Worm (Caenorhabditis elegans) whole organism, late embryonic: ENCODE data around the gene trpp-11.

ENCODE experiments used
- ama-1 ChIP-seq: fragments of 150-350 bp; optimal IDR thresholded peaks from 2 replicates; lab custom pipeline; 2014
- ceh-19 ChIP-seq: fragments of 200-800 bp; sonication (Bioruptor generic); optimal IDR thresholded peaks from 2 replicates; lab custom pipeline; 2018; ENCODE audit warnings: mild to moderate bottlenecking, missing genetic modification characterization, missing compliant biosample characterization
- ceh-2 ChIP-seq: sonication (generic microtip); optimal IDR thresholded peaks from 2 replicates; lab custom pipeline; 2016; ENCODE audit warnings: missing genotype, missing genetic modification characterization, missing compliant biosample characterization
- ceh-24 ChIP-seq: sonication (generic microtip); optimal IDR thresholded peaks from 2 replicates; lab custom pipeline; 2016; ENCODE audit warnings: mild to moderate bottlenecking, missing genetic modification characterization, missing compliant biosample characterization
- ceh-31 ChIP-seq: sonication (generic microtip); optimal IDR thresholded peaks from 2 replicates; lab custom pipeline; 2016; ENCODE audit warnings: missing genetic modification characterization, missing compliant biosample characterization
- che-1 ChIP-seq: sonication (generic microtip); optimal IDR thresholded peaks from 2 replicates; lab custom pipeline; 2016; ENCODE audit warnings: mild to moderate bottlenecking, missing genetic modification characterization, missing compliant biosample characterization
- fkh-10 ChIP-seq: fragments of 150-350 bp; optimal IDR thresholded peaks from 2 replicates; lab custom pipeline; 2014; ENCODE audit warnings: missing biosample characterization, missing genetic modification reagents, missing genetic modification characterization
- hlh-30 ChIP-seq: sonication (generic microtip); optimal IDR thresholded peaks from 2 replicates; lab custom pipeline; 2017; ENCODE audit warnings: antibody characterized with exemption, missing genetic modification characterization, missing compliant biosample characterization; ENCODE audit not compliant: insufficient read depth
- hlh-8 ChIP-seq: sonication (generic microtip); optimal IDR thresholded peaks from 2 replicates; lab custom pipeline; 2016; ENCODE audit warnings: missing genotype, missing genetic modification characterization, missing compliant biosample characterization
- pqm-1 ChIP-seq: sonication (generic microtip); optimal IDR thresholded peaks from 2 replicates; lab custom pipeline; 2016; ENCODE audit warnings: missing genetic modification characterization, missing compliant biosample characterization
- unc-3 ChIP-seq, 2 experiments: fragments of 200-800 bp in 1 of 2; sonication (Bioruptor generic) in 1 of 2; sonication (generic microtip) in 1 of 2; conservative IDR thresholded peaks in 1 of 2; optimal IDR thresholded peaks in 1 of 2; 2 replicates each; pipeline versions ENCODE4 v1.3.6 to Lab custom; 2016 to 2022; ENCODE audit warnings: missing compliant biosample characterization in 2 of 2, missing genetic modification characterization in 2 of 2, missing genetic modification reagents in 1 of 2
- unc-86 ChIP-seq: sonication (generic microtip); optimal IDR thresholded peaks from 2 replicates; lab custom pipeline; 2016; ENCODE audit warnings: missing genetic modification characterization, missing compliant biosample characterization

DNA sequence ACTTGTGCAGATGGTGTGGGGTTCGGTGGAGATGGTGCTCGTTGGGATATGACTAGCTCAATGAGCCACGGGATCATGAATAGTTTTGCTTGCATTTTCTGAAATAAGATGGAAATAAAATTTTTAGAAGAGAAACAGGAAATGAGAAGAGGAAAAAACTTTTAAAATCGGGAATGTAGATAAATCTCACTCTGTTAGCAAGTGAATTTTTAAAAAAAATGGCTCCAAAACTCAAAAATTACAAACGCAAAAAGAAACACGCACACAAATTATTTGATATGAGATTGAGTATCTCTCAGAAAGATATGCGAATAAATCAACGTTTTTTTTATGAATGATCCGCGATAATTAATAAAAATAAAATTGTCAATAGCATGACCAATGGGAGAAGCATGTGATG is 37.0 kb upstream of the trpp-11 start, which contains the start of gene T17H7.7:
- TF ChIP-seq che-1 (no peak), hlh-8 (tag; lab: Kevin White, UChicago) (no peak), ama-1 (lab: Kevin White, UChicago) (no peak), hlh-30 (tag; lab: Kevin White, UChicago) (no peak), fkh-10 (GFP tag; lab: Kevin White, UChicago) (no peak), ceh-2 (tag; lab: Kevin White, UChicago) (no peak), unc-3 (GFP tag; conservative IDR thresholded peaks at IDR 0.05; lab: Robert Waterston, UW) (no peak), unc-3 (tag; optimal IDR thresholded peaks at IDR 0.05; lab: Kevin White, UChicago) (no peak), unc-86 (tag; lab: Kevin White, UChicago) (no peak), ceh-31 (tag; lab: Kevin White, UChicago) (no peak), ceh-19 (GFP tag; lab: Kevin White, UChicago) (no peak), pqm-1 (no peak), ceh-24 (tag; lab: Kevin White, UChicago) (no peak)
